Fruit fly (Drosophila melanogaster) whole organism, embryonic: Measurements from ENCODE around the gene CG14036.
A peak's percentile ranks its signal among the peaks of the same experiment; 100 is the strongest.

Source experiments
- Bgb ChIP-seq: fragments of 200-800 bp; sonication (Bioruptor generic); IDR thresholded peaks from 2 replicates; pipeline ENCODE4 v1.3.6; 2022; ENCODE audit warnings: missing biosample characterization, missing genetic modification characterization; ENCODE audit not compliant: partially characterized antibody
- CG10959 ChIP-seq: fragments of 200-800 bp; sonication (Bioruptor generic); IDR thresholded peaks from 2 replicates; pipeline ENCODE4 v1.3.6; 2022; ENCODE audit warnings: missing biosample characterization, missing genetic modification characterization
- CG11085 ChIP-seq: fragments of 200-800 bp; sonication (Bioruptor generic); IDR thresholded peaks from 2 replicates; pipeline ENCODE4 v1.3.6; 2022; ENCODE audit warnings: missing biosample characterization, missing genetic modification characterization
- CG14710 ChIP-seq: fragments of 200-800 bp; sonication (Bioruptor generic); optimal IDR thresholded peaks from 3 replicates; lab custom pipeline; 2019; ENCODE audit warnings: missing biosample characterization, mild to moderate bottlenecking, missing genetic modification characterization, moderate library complexity
- CG16863 ChIP-seq: fragments of 200-800 bp; sonication (Bioruptor generic); optimal IDR thresholded peaks from 3 replicates; lab custom pipeline; 2016; ENCODE audit warnings: missing biosample characterization, missing genetic modification characterization
- CG17328 ChIP-seq: fragments of 200-800 bp; sonication (Bioruptor generic); IDR thresholded peaks from 2 replicates; pipeline ENCODE4 v1.3.6; 2022; ENCODE audit warnings: missing biosample characterization, missing genetic modification characterization
- CG18619 ChIP-seq: fragments of 200-800 bp; sonication (Bioruptor generic); optimal IDR thresholded peaks from 3 replicates; lab custom pipeline; 2017; ENCODE audit warnings: missing biosample characterization, mild to moderate bottlenecking, missing genetic modification characterization
- CG2120 ChIP-seq: fragments of 200-800 bp; sonication (Bioruptor generic); optimal IDR thresholded peaks from 3 replicates; lab custom pipeline; 2016; ENCODE audit warnings: missing biosample characterization, missing genetic modification characterization
- CG31388 ChIP-seq: fragments of 200-800 bp; sonication (Bioruptor generic); optimal IDR thresholded peaks from 2 replicates; lab custom pipeline; 2016; ENCODE audit warnings: missing biosample characterization, missing genetic modification characterization
- CG33213 ChIP-seq: fragments of 200-800 bp; sonication (Bioruptor generic); optimal IDR thresholded peaks from 3 replicates; lab custom pipeline; 2016; ENCODE audit warnings: missing biosample characterization, missing genetic modification characterization
- CG3847 ChIP-seq: fragments of 200-800 bp; sonication (Bioruptor generic); IDR thresholded peaks from 2 replicates; pipeline ENCODE4 v1.3.6; 2022; ENCODE audit warnings: missing biosample characterization, missing genetic modification characterization
- CG5180 ChIP-seq: fragments of 200-800 bp; sonication (Bioruptor generic); optimal IDR thresholded peaks from 3 replicates; lab custom pipeline; 2017; ENCODE audit warnings: missing biosample characterization, missing genetic modification characterization, mild to moderate bottlenecking, moderate library complexity, missing genetic modification reagents
- CG6254 ChIP-seq: fragments of 200-800 bp; sonication (Bioruptor generic); optimal IDR thresholded peaks from 3 replicates; lab custom pipeline; 2017; ENCODE audit warnings: mild to moderate bottlenecking, missing biosample characterization, missing genetic modification reagents, missing genetic modification characterization
- CG6854 ChIP-seq: fragments of 200-800 bp; sonication (Bioruptor generic); optimal IDR thresholded peaks from 3 replicates; lab custom pipeline; 2017; ENCODE audit warnings: missing biosample characterization, mild to moderate bottlenecking, missing genetic modification characterization
- CG8924 ChIP-seq: fragments of 200-800 bp; optimal IDR thresholded peaks from 3 replicates; lab custom pipeline; 2019; ENCODE audit warnings: missing biosample characterization, mild to moderate bottlenecking, missing genetic modification characterization, moderate library complexity
- CG9797 ChIP-seq: fragments of 200-800 bp; sonication (Bioruptor generic); optimal IDR thresholded peaks from 3 replicates; lab custom pipeline; 2018; ENCODE audit warnings: missing biosample characterization, mild to moderate bottlenecking, missing genetic modification characterization
- CrebB ChIP-seq: fragments of 200-800 bp; sonication (Bioruptor generic); optimal IDR thresholded peaks from 3 replicates; lab custom pipeline; 2018; ENCODE audit warnings: missing biosample characterization, mild to moderate bottlenecking, missing genetic modification characterization
- Deaf1 ChIP-seq: fragments of 200-800 bp; optimal IDR thresholded peaks from 3 replicates; lab custom pipeline; 2019; ENCODE audit warnings: missing biosample characterization, mild to moderate bottlenecking, missing genetic modification characterization, moderate library complexity
- Doc2 ChIP-seq: fragments of 200-800 bp; sonication (Bioruptor generic); IDR thresholded peaks from 2 replicates; pipeline ENCODE4 v1.3.6; 2022; ENCODE audit warnings: missing biosample characterization, missing genetic modification characterization
- Elba2 ChIP-seq: fragments of 200-800 bp; sonication (Bioruptor generic); optimal IDR thresholded peaks from 3 replicates; lab custom pipeline; 2016; ENCODE audit warnings: missing biosample characterization, missing genetic modification characterization
- Fer2 ChIP-seq: fragments of 200-800 bp; sonication (Bioruptor generic); optimal IDR thresholded peaks from 2 replicates; lab custom pipeline; 2018; ENCODE audit warnings: missing biosample characterization, mild to moderate bottlenecking, missing genetic modification characterization, moderate library complexity
- Hr51 ChIP-seq, 2 experiments: fragments of 200-800 bp; sonication (Bioruptor generic); optimal IDR thresholded peaks; 2 replicates in 1 of 2; 3 replicates in 1 of 2; lab custom pipeline; 2016 to 2018; ENCODE audit warnings: missing biosample characterization in 2 of 2, missing genetic modification characterization in 2 of 2, mild to moderate bottlenecking in 1 of 2, moderate library complexity in 1 of 2
- Med ChIP-seq: fragments of 200-800 bp; sonication (Bioruptor generic); peaks from one replicate; lab custom pipeline; 2016; ENCODE audit warnings: missing biosample characterization, missing genetic modification characterization, mild to moderate bottlenecking, inconsistent platforms, moderate library complexity
- Rfx ChIP-seq: fragments of 200-800 bp; sonication (Bioruptor generic); IDR thresholded peaks from 2 replicates; pipeline ENCODE4 v1.3.6; 2022; ENCODE audit warnings: missing biosample characterization, missing genetic modification characterization
- Rx ChIP-seq: fragments of 200-800 bp; sonication (Bioruptor generic); IDR thresholded peaks from 2 replicates; pipeline ENCODE4 v1.3.6; 2022; ENCODE audit warnings: missing biosample characterization, missing genetic modification characterization
- Sry-δ ChIP-seq: fragments of 200-800 bp; sonication (Bioruptor generic); optimal IDR thresholded peaks from 2 replicates; lab custom pipeline; 2016; ENCODE audit warnings: missing biosample characterization, missing genetic modification characterization
- TFAM ChIP-seq: fragments of 200-800 bp; sonication (Bioruptor generic); optimal IDR thresholded peaks from 2 replicates; lab custom pipeline; 2017; ENCODE audit warnings: missing biosample characterization, missing genetic modification characterization, inconsistent platforms
- Trl ChIP-seq, 3 experiments: fragments of >200 bp in 2 of 3; fragments of 200-800 bp in 1 of 3; sonication (Bioruptor generic) in 1 of 3; optimal IDR thresholded peaks; 2 replicates in 1 of 3; 3 replicates in 2 of 3; lab custom pipeline; 2016 to 2017; ENCODE audit warnings: missing biosample characterization in 1 of 3, missing genetic modification characterization in 1 of 3
- ara ChIP-seq: fragments of 200-800 bp; sonication (Bioruptor generic); IDR thresholded peaks from 2 replicates; pipeline ENCODE4 v1.3.6; 2022; ENCODE audit warnings: missing biosample characterization, missing genetic modification characterization
- bigmax ChIP-seq: fragments of 200-800 bp; sonication (Bioruptor generic); optimal IDR thresholded peaks from 2 replicates; lab custom pipeline; 2018; ENCODE audit warnings: missing biosample characterization, mild to moderate bottlenecking, missing genetic modification characterization
- crol ChIP-seq: fragments of 200-800 bp; sonication (Bioruptor generic); IDR thresholded peaks from 2 replicates; pipeline ENCODE4 v1.3.6; 2022; ENCODE audit warnings: missing biosample characterization, missing genetic modification characterization
- crp ChIP-seq, 2 experiments: fragments of 200-800 bp; sonication (Bioruptor generic); optimal IDR thresholded peaks; 2 replicates in 1 of 2; 3 replicates in 1 of 2; lab custom pipeline; 2017; ENCODE audit warnings: missing biosample characterization in 2 of 2, missing genetic modification characterization in 2 of 2, mild to moderate bottlenecking in 1 of 2, moderate library complexity in 1 of 2
- dpn ChIP-seq, 2 experiments: fragments of 200-800 bp; sonication (Bioruptor generic); optimal IDR thresholded peaks; 3 replicates each; lab custom pipeline; 2016; ENCODE audit warnings: missing biosample characterization in 2 of 2, missing genetic modification characterization in 2 of 2
- gcm ChIP-seq: fragments of 200-800 bp; sonication (Bioruptor generic); optimal IDR thresholded peaks from 2 replicates; lab custom pipeline; 2019; ENCODE audit warnings: missing biosample characterization, mild to moderate bottlenecking, missing genetic modification characterization, moderate library complexity
- gt ChIP-seq: fragments of 200-800 bp; sonication (Bioruptor generic); IDR thresholded peaks from 2 replicates; pipeline ENCODE4 v1.3.6; 2022; ENCODE audit warnings: missing biosample characterization, missing genetic modification characterization
- jigr1 ChIP-seq: fragments of 200-800 bp; sonication (Bioruptor generic); IDR thresholded peaks from 3 replicates; pipeline ENCODE4 v1.3.6; 2022; ENCODE audit warnings: missing biosample characterization, missing genetic modification characterization
- kah ChIP-seq: fragments of 200-800 bp; sonication (Bioruptor generic); optimal IDR thresholded peaks from 2 replicates; lab custom pipeline; 2018; ENCODE audit warnings: missing biosample characterization, mild to moderate bottlenecking, missing genetic modification characterization
- ken ChIP-seq: fragments of 200-800 bp; sonication (Bioruptor generic); IDR thresholded peaks from 3 replicates; pipeline ENCODE4 v1.3.6; 2022; ENCODE audit warnings: missing biosample characterization, missing genetic modification characterization
- kni ChIP-seq: fragments of 200-800 bp; sonication (Bioruptor generic); optimal IDR thresholded peaks from 3 replicates; lab custom pipeline; 2017; ENCODE audit warnings: mild to moderate bottlenecking, missing biosample characterization, missing genetic modification reagents, missing genetic modification characterization
- luna ChIP-seq: fragments of 200-800 bp; sonication (Bioruptor generic); optimal IDR thresholded peaks from 2 replicates; lab custom pipeline; 2016; ENCODE audit warnings: missing biosample characterization, missing genetic modification characterization
- odd ChIP-seq: fragments of 200-800 bp; sonication (Bioruptor generic); optimal IDR thresholded peaks from 2 replicates; lab custom pipeline; 2017; ENCODE audit warnings: missing biosample characterization, mild to moderate bottlenecking, missing genetic modification characterization
- pzg ChIP-seq: fragments of 200-800 bp; sonication (Bioruptor generic); optimal IDR thresholded peaks from 3 replicates; lab custom pipeline; 2018; ENCODE audit warnings: missing biosample characterization, mild to moderate bottlenecking, missing genetic modification characterization, moderate library complexity
- ro ChIP-seq: fragments of 200-800 bp; sonication (Bioruptor generic); IDR thresholded peaks from 2 replicates; pipeline ENCODE4 v1.3.6; 2022; ENCODE audit warnings: missing biosample characterization, missing genetic modification characterization
- run ChIP-seq: fragments of 200-800 bp; sonication (Bioruptor generic); optimal IDR thresholded peaks from 3 replicates; lab custom pipeline; 2018; ENCODE audit warnings: missing biosample characterization, mild to moderate bottlenecking, missing genetic modification characterization
- salm ChIP-seq: fragments of 200-800 bp; sonication (Bioruptor generic); optimal IDR thresholded peaks from 2 replicates; lab custom pipeline; 2018; ENCODE audit warnings: missing biosample characterization, mild to moderate bottlenecking, missing genetic modification characterization
- sd ChIP-seq: fragments of 200-800 bp; sonication (Bioruptor generic); optimal IDR thresholded peaks from 3 replicates; lab custom pipeline; 2018; ENCODE audit warnings: missing biosample characterization, mild to moderate bottlenecking, missing genetic modification characterization, moderate library complexity
- sens ChIP-seq: fragments of 200-800 bp; sonication (Bioruptor generic); peaks from one replicate; lab custom pipeline; 2016; ENCODE audit warnings: missing biosample characterization, missing genetic modification characterization
- seq ChIP-seq: fragments of 200-800 bp; sonication (Bioruptor generic); IDR thresholded peaks from 2 replicates; pipeline ENCODE4 v1.3.6; 2022; ENCODE audit warnings: missing biosample characterization, missing genetic modification characterization
- sima ChIP-seq: fragments of 200-800 bp; sonication (Bioruptor generic); optimal IDR thresholded peaks from 2 replicates; lab custom pipeline; 2016; ENCODE audit warnings: missing biosample characterization, missing genetic modification characterization
- zen2 ChIP-seq: fragments of 200-800 bp; sonication (Bioruptor generic); IDR thresholded peaks from 3 replicates; pipeline ENCODE4 v1.3.6; 2022; ENCODE audit warnings: missing biosample characterization, missing genetic modification characterization; ENCODE audit not compliant: partially characterized antibody
- zf30C ChIP-seq: fragments of 200-800 bp; sonication (Bioruptor generic); optimal IDR thresholded peaks from 3 replicates; lab custom pipeline; 2018; ENCODE audit warnings: missing biosample characterization, mild to moderate bottlenecking, missing genetic modification characterization

Gene CG14036

dm6 chr2L:5010784-5011260 lies 44.0 kb downstream of the CG14036 start, which contains the start of the genes CG31917, Tfb5 and SelT (continued):
- TF ChIP-seq CG31388 (GFP tag; lab: Kevin White, UChicago) (no peak), odd (GFP tag; lab: Kevin White, UChicago) (no peak), ro (GFP tag; lab: Robert Waterston, UW) (no peak), gt (no peak), Elba2 (GFP tag; lab: Kevin White, UChicago) (no peak), CG6254 (GFP tag; lab: Kevin White, UChicago) (no peak), Med (GFP tag; lab: Kevin White, UChicago) (peak; percentile 92), Hr51 (GFP tag; optimal IDR thresholded peaks at IDR 0.05; lab: Kevin White, UChicago) (peak; percentile 57 to 65), gcm (peak; percentile 61), CG16863 (peak; percentile 57), CG5180 (GFP tag; lab: Kevin White, UChicago) (no peak), CG17328 (GFP tag; lab: Robert Waterston, UW) (no peak), dpn (GFP tag; optimal IDR thresholded peaks at IDR 0.05; lab: Kevin White, UChicago) (peak; percentile 16 to 67), Deaf1 (no peak), CG18619 (no peak), zf30C (GFP tag; lab: Kevin White, UChicago) (no peak), ara (GFP tag; lab: Robert Waterston, UW) (no peak), crp (GFP tag; optimal IDR thresholded peaks at IDR 0.05; lab: Kevin White, UChicago) (no peak), Rfx (peak; percentile 80), Fer2 (tag; lab: Kevin White, UChicago) (peak; percentile 17), Trl (optimal IDR thresholded peaks at IDR 0.05; lab: Kevin White, UChicago) (no peak), Trl (GFP tag; optimal IDR thresholded peaks at IDR 0.05; lab: Kevin White, UChicago) (no peak), Rx (GFP tag; lab: Robert Waterston, UW) (no peak), CrebB (tag; lab: Kevin White, UChicago) (peak; percentile 1), Doc2 (GFP tag; lab: Robert Waterston, UW) (no peak), kni (GFP tag; lab: Kevin White, UChicago) (no peak), CG9797 (GFP tag; lab: Kevin White, UChicago) (peak; percentile 30), kah (GFP tag; lab: Kevin White, UChicago) (no peak), ken (no peak), CG11085 (GFP tag; lab: Robert Waterston, UW) (no peak), CG14710 (tag; lab: Kevin White, UChicago) (peak; percentile 69), bigmax (GFP tag; lab: Kevin White, UChicago) (no peak), luna (GFP tag; lab: Kevin White, UChicago) (no peak), CG2120 (GFP tag; lab: Kevin White, UChicago) (peak; percentile 85), CG33213 (peak; percentile 65), TFAM (no peak), zen2 (GFP tag; lab: Robert Waterston, UW) (peak; percentile 28; the same call in 2 of the 3 replicates), CG6854 (GFP tag; lab: Kevin White, UChicago) (no peak), CG10959 (no peak), run (tag; lab: Kevin White, UChicago) (no peak), CG8924 (tag; lab: Kevin White, UChicago) (peak; percentile 62), pzg (peak; percentile 83), Bgb (GFP tag; lab: Robert Waterston, UW) (peak; percentile 75), Sry-δ (GFP tag; lab: Kevin White, UChicago) (peak; percentile 91), seq (GFP tag; lab: Robert Waterston, UW) (no peak), CG3847 (peak; percentile 58), jigr1 (GFP tag; lab: Robert Waterston, UW) (no peak), crol (GFP tag; lab: Robert Waterston, UW) (no peak), sima (GFP tag; lab: Kevin White, UChicago) (no peak), sens (GFP tag; lab: Kevin White, UChicago) (peak; percentile 89), sd (peak; percentile 91), salm (tag; lab: Kevin White, UChicago) (peak; percentile 10)
